Worm (Caenorhabditis elegans) whole organism, L1 larva: ENCODE data around the gene T19D7.7.

ENCODE experiments used
- C04F5.9 ChIP-seq: sonication (generic microtip); optimal IDR thresholded peaks from 2 replicates; lab custom pipeline; 2016; ENCODE audit warnings: missing genetic modification characterization, missing compliant biosample characterization
- alr-1 ChIP-seq: fragments of 200-800 bp; sonication (Bioruptor generic); optimal IDR thresholded peaks from 2 replicates; lab custom pipeline; 2018; ENCODE audit warnings: borderline replicate concordance, mild to moderate bottlenecking, missing genetic modification characterization, missing compliant biosample characterization
- blmp-1 ChIP-seq: fragments of 150-350 bp; optimal IDR thresholded peaks from 2 replicates; lab custom pipeline; 2014; ENCODE audit warnings: missing biosample characterization, missing genetic modification characterization
- ceh-82 ChIP-seq, 3 experiments: fragments of 150-350 bp in 1 of 3; sonication (generic microtip) in 2 of 3; optimal IDR thresholded peaks; 2 replicates each; lab custom pipeline; 2014 to 2017; ENCODE audit warnings: missing biosample characterization in 3 of 3, missing genetic modification characterization in 3 of 3
- lin-15B ChIP-seq: fragments of 150-350 bp; sonication (generic microtip); optimal IDR thresholded peaks from 3 replicates; lab custom pipeline; 2014; ENCODE audit warnings: missing biosample characterization, missing genetic modification characterization
- nhr-12 ChIP-seq: sonication (generic microtip); optimal IDR thresholded peaks from 2 replicates; lab custom pipeline; 2017; ENCODE audit warnings: missing biosample characterization, missing genetic modification characterization
- nhr-20 ChIP-seq: sonication (generic microtip); optimal IDR thresholded peaks from 2 replicates; lab custom pipeline; 2016; ENCODE audit warnings: mild to moderate bottlenecking, missing genetic modification characterization, missing compliant biosample characterization
- nhr-28 ChIP-seq: fragments of 150-350 bp; optimal IDR thresholded peaks from 2 replicates; lab custom pipeline; 2014; ENCODE audit warnings: missing biosample characterization, missing genetic modification characterization
- nhr-77 ChIP-seq: fragments of 150-350 bp; optimal IDR thresholded peaks from 2 replicates; lab custom pipeline; 2014; ENCODE audit warnings: missing biosample characterization, missing genetic modification characterization
- snpc-4 ChIP-seq: fragments of 150-350 bp; optimal IDR thresholded peaks from 2 replicates; lab custom pipeline; 2014; ENCODE audit warnings: missing biosample characterization, missing genetic modification characterization
- sup-37 ChIP-seq: fragments of 200-800 bp; sonication (Bioruptor generic); optimal IDR thresholded peaks from 2 replicates; lab custom pipeline; 2018; ENCODE audit warnings: mild to moderate bottlenecking, missing genetic modification characterization, missing compliant biosample characterization
- ztf-11 ChIP-seq, 2 experiments: sonication (generic microtip); optimal IDR thresholded peaks; 2 replicates each; lab custom pipeline; 2016 to 2017; ENCODE audit warnings: missing genetic modification characterization in 2 of 2, missing biosample characterization in 1 of 2, missing compliant biosample characterization in 1 of 2

DNA sequence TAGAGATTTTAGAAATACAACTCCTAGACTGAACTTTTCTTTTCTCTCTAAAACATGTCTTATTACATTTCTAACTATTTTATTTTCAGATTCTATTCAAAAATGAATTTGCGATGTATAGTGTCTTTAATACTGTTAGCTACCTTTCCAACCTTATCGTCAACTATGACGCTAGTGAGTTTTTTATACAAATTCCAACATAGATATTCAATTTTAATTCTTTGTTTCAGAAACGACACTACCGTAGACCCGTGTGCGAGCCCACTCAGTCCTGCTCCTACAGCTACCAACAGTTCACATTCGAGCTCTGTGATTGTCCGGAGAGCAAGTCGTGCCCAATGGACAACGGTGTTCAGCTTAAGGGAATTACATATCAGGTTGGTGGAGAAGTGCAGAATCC is 51.7 kb downstream of the T19D7.7 start, which contains the start of gene M6.4:
- TF ChIP-seq nhr-28 (tag; lab: Kevin White, UChicago) (no peak), blmp-1 (tag; lab: Kevin White, UChicago) (no peak), nhr-77 (tag; lab: Kevin White, UChicago) (no peak), ceh-82 (tag; optimal IDR thresholded peaks at IDR 0.05; lab: Kevin White, UChicago) (no peak), sup-37 (GFP tag; lab: Kevin White, UChicago) (no peak), ztf-11 (tag; optimal IDR thresholded peaks at IDR 0.05; lab: Kevin White, UChicago) (no peak), nhr-20 (tag; lab: Kevin White, UChicago) (no peak), nhr-12 (tag; lab: Kevin White, UChicago) (no peak), alr-1 (tag; lab: Kevin White, UChicago) (no peak), C04F5.9 (tag; lab: Kevin White, UChicago) (no peak), lin-15B (tag; lab: Kevin White, UChicago) (no peak), snpc-4 (tag; lab: Kevin White, UChicago) (no peak)
